Worm (Caenorhabditis elegans) whole organism, late embryonic: ENCODE data around the gene F31D5.1.

Source experiments
- Y22D7AL.16 ChIP-seq: sonication (generic microtip); optimal IDR thresholded peaks from 2 replicates; lab custom pipeline; 2016; ENCODE audit warnings: missing genetic modification characterization, missing compliant biosample characterization
- ahr-1 ChIP-seq: sonication (generic microtip); optimal IDR thresholded peaks from 2 replicates; lab custom pipeline; 2016; ENCODE audit warnings: missing genetic modification characterization, missing compliant biosample characterization
- ama-1 ChIP-seq: fragments of 150-350 bp; optimal IDR thresholded peaks from 2 replicates; lab custom pipeline; 2014
- ceh-18 ChIP-seq: sonication (generic microtip); optimal IDR thresholded peaks from 2 replicates; lab custom pipeline; 2016; ENCODE audit warnings: missing genetic modification characterization, missing compliant biosample characterization
- ceh-2 ChIP-seq: sonication (generic microtip); optimal IDR thresholded peaks from 2 replicates; lab custom pipeline; 2016; ENCODE audit warnings: missing genotype, missing genetic modification characterization, missing compliant biosample characterization
- ceh-45 ChIP-seq: fragments of 200-800 bp; sonication (Bioruptor generic); IDR thresholded peaks from 2 replicates; pipeline ENCODE4 v1.3.6; 2022; ENCODE audit warnings: missing genetic modification reagents, missing genetic modification characterization, missing compliant biosample characterization
- fkh-10 ChIP-seq: fragments of 150-350 bp; optimal IDR thresholded peaks from 2 replicates; lab custom pipeline; 2014; ENCODE audit warnings: missing biosample characterization, missing genetic modification reagents, missing genetic modification characterization
- lin-11 ChIP-seq: fragments of 200-800 bp; sonication (Bioruptor generic); optimal IDR thresholded peaks from 2 replicates; lab custom pipeline; 2018; ENCODE audit warnings: mild to moderate bottlenecking, missing genetic modification characterization, missing compliant biosample characterization
- pag-3 ChIP-seq: sonication (generic microtip); optimal IDR thresholded peaks from 2 replicates; lab custom pipeline; 2016; ENCODE audit warnings: missing compliant biosample characterization, missing genetic modification characterization, borderline replicate concordance
- pat-9 ChIP-seq: fragments of 200-800 bp; sonication (Bioruptor generic); optimal IDR thresholded peaks from 2 replicates; lab custom pipeline; 2018; ENCODE audit warnings: mild to moderate bottlenecking, missing genetic modification characterization, moderate library complexity, missing compliant biosample characterization
- pax-1 ChIP-seq: fragments of 150-350 bp; optimal IDR thresholded peaks from 2 replicates; lab custom pipeline; 2014; ENCODE audit warnings: missing biosample characterization, missing genetic modification characterization
- pqm-1 ChIP-seq: sonication (generic microtip); optimal IDR thresholded peaks from 2 replicates; lab custom pipeline; 2016; ENCODE audit warnings: missing genetic modification characterization, missing compliant biosample characterization
- unc-55 ChIP-seq: sonication (generic microtip); optimal IDR thresholded peaks from 2 replicates; lab custom pipeline; 2017; ENCODE audit warnings: missing biosample characterization, missing genetic modification reagents, missing genetic modification characterization

DNA sequence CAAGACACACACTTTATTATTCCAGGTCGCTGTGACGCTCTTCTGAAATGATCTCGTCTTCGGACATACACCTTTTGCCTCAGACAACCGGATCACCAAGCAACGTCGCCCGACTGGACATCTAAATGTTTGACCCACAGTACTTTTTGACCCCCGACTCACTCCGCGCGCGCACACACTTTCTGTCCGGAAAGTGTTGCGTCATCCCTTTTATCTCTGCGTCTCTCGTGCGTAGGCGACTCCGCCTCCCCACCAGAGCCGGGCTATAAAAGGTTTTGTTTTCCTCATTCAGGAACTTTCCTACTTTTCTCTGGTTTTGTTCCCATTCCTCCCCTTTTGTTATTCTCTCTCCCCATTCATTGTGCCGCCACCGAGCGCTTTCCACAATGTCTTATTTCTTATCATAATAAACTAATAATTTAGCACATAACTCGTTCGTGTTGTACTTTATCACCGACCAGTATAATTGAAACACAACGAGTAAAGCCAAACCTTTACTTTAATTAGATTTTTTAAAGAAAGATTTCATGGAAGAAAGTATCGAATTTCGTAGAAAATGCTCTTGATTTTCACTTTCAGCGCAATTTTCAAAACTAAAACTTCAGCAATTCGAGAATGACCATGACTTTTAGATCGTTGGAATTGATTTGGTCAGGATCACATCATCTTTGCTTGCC lies 10.0 kb upstream of the F31D5.1 start, which contains the start of gene F31D5.6:
- no peak for TF ChIP-seq fkh-10 (GFP tag; lab: Kevin White, UChicago)
- TF ChIP-seq pat-9 (tag; lab: Kevin White, UChicago): no peak
- no peak for TF ChIP-seq ceh-2 (tag; lab: Kevin White, UChicago)
- no peak for TF ChIP-seq ahr-1 (tag; lab: Kevin White, UChicago)
- TF ChIP-seq ama-1 (lab: Kevin White, UChicago): no peak
- TF ChIP-seq pag-3 (tag; lab: Kevin White, UChicago): no peak
- no peak for TF ChIP-seq pax-1 (tag; lab: Kevin White, UChicago)
- TF ChIP-seq unc-55 (GFP tag; lab: Kevin White, UChicago): no peak
- no peak for TF ChIP-seq pqm-1 (tag; lab: Kevin White, UChicago)
- no peak for TF ChIP-seq Y22D7AL.16 (tag; lab: Kevin White, UChicago)
- no peak for TF ChIP-seq lin-11 (tag; lab: Kevin White, UChicago)
- TF ChIP-seq ceh-45 (GFP tag; lab: Robert Waterston, UW): no peak
- TF ChIP-seq ceh-18 (tag; lab: Kevin White, UChicago): no peak
